Worm (Caenorhabditis elegans): ENCODE measurements around the gene hda-5.

Gene hda-5

ce11 chrII:11751615-11752174, 47.1 kb upstream of the hda-5 start:
- TF ChIP-seq fos-1 (tag; optimal IDR thresholded peaks at IDR 0.05) (peak; percentile 15), egl-27 (tag; optimal IDR thresholded peaks at IDR 0.05) (no peak), gmeb-1 (tag; optimal IDR thresholded peaks at IDR 0.05) (no peak), sma-3 (GFP tag; optimal IDR thresholded peaks at IDR 0.05) (no peak), nhr-11 (tag; optimal IDR thresholded peaks at IDR 0.05) (no peak), mdl-1 (tag; optimal IDR thresholded peaks at IDR 0.05) (peak in 1 of 2 experiments; percentile 5), zag-1 (tag; optimal IDR thresholded peaks at IDR 0.05) (peak; percentile 84), nhr-129 (tag; optimal IDR thresholded peaks at IDR 0.05) (peak; percentile 80), lin-13 (GFP tag; optimal IDR thresholded peaks at IDR 0.05) (peak; percentile 19), Y55F3AM.14 (GFP tag; optimal IDR thresholded peaks at IDR 0.05) (peak; percentile 32), unc-55 (GFP tag; optimal IDR thresholded peaks at IDR 0.05) (peak; percentile 82), nhr-12 (tag; optimal IDR thresholded peaks at IDR 0.05) (no peak), nhr-10 (tag; optimal IDR thresholded peaks at IDR 0.05) (no peak), C34F6.9 (tag; optimal IDR thresholded peaks at IDR 0.05) (peak; percentile 69), crh-2 (tag; optimal IDR thresholded peaks at IDR 0.05) (no peak), sem-4 (tag; optimal IDR thresholded peaks at IDR 0.05) (peak; percentile 41), nhr-21 (tag; optimal IDR thresholded peaks at IDR 0.05) (no peak), F13H6.1 (tag; optimal IDR thresholded peaks at IDR 0.05) (no peak), blmp-1 (tag; optimal IDR thresholded peaks at IDR 0.05; ENCODE audit: insufficient read depth) (no peak), lsy-2 (tag; optimal IDR thresholded peaks at IDR 0.05) (peak in 1 of 2 experiments; percentile 60), sma-9 (GFP tag; optimal IDR thresholded peaks at IDR 0.05) (no peak), sma-9 (tag; optimal IDR thresholded peaks at IDR 0.05) (no peak), elt-3 (tag; optimal IDR thresholded peaks at IDR 0.05) (no peak), lin-11 (tag; optimal IDR thresholded peaks at IDR 0.05) (peak; percentile 33)

ce11 chrII:11753186-11753585, 45.7 kb upstream of the hda-5 start:
- TF ChIP-seq mab-5 (tag; optimal IDR thresholded peaks at IDR 0.05) (no peak), snpc-4 (tag; optimal IDR thresholded peaks at IDR 0.05) (peak; percentile 79)

- TF ChIP-seq ama-1 (optimal IDR thresholded peaks at IDR 0.05) (peak; percentile 99), nhr-237 (tag; optimal IDR thresholded peaks at IDR 0.05) (no peak), ZK546.5 (tag; optimal IDR thresholded peaks at IDR 0.05) (no peak), gmeb-1 (tag; optimal IDR thresholded peaks at IDR 0.05) (peak; percentile 15), sma-9 (GFP tag; optimal IDR thresholded peaks at IDR 0.05) (no peak), sma-9 (tag; optimal IDR thresholded peaks at IDR 0.05) (no peak), ztf-11 (tag; optimal IDR thresholded peaks at IDR 0.05) (no peak), aly-2 (tag; optimal IDR thresholded peaks at IDR 0.05) (no peak), unc-39 (tag; optimal IDR thresholded peaks at IDR 0.05) (no peak), skn-1 (tag; optimal IDR thresholded peaks at IDR 0.05) (peak; percentile 56), F13H6.1 (tag; optimal IDR thresholded peaks at IDR 0.05) (peak; percentile 30), elt-3 (tag; optimal IDR thresholded peaks at IDR 0.05) (no peak), C34F6.9 (tag; optimal IDR thresholded peaks at IDR 0.05) (peak; percentile 97), blmp-1 (tag; optimal IDR thresholded peaks at IDR 0.05; ENCODE audit: insufficient read depth) (no peak), ceh-82 (tag; optimal IDR thresholded peaks at IDR 0.05) (no peak), lin-13 (GFP tag; optimal IDR thresholded peaks at IDR 0.05) (peak; percentile 81), mbf-1 (tag; optimal IDR thresholded peaks at IDR 0.05) (no peak), lsy-2 (tag; optimal IDR thresholded peaks at IDR 0.05) (peak in 1 of 2 experiments; percentile 89), ceh-16 (tag; optimal IDR thresholded peaks at IDR 0.05) (no peak), sem-4 (tag; optimal IDR thresholded peaks at IDR 0.05) (peak; percentile 63), unc-62 (GFP tag; optimal IDR thresholded peaks at IDR 0.05) (no peak), elt-1 (tag; optimal IDR thresholded peaks at IDR 0.05) (no peak), mab-5 (tag; optimal IDR thresholded peaks at IDR 0.05) (no peak), R02D3.7 (tag; optimal IDR thresholded peaks at IDR 0.05) (no peak), nhr-129 (tag; optimal IDR thresholded peaks at IDR 0.05) (peak; percentile 57), zag-1 (tag; optimal IDR thresholded peaks at IDR 0.05) (no peak), ztf-1 (GFP tag; conservative IDR thresholded peaks at IDR 0.05) (0 out of 2 replicates have a peak, but pooled peaks have one; percentile 31), peb-1 (tag; optimal IDR thresholded peaks at IDR 0.05) (no peak), mdl-1 (tag; optimal IDR thresholded peaks at IDR 0.05) (no peak), nhr-23 (tag; optimal IDR thresholded peaks at IDR 0.05) (no peak), ztf-4 (tag; optimal IDR thresholded peaks at IDR 0.05) (peak; percentile 98), egl-27 (tag; optimal IDR thresholded peaks at IDR 0.05) (no peak), Y55F3AM.14 (GFP tag; optimal IDR thresholded peaks at IDR 0.05) (no peak), nhr-10 (tag; optimal IDR thresholded peaks at IDR 0.05) (no peak), nhr-6 (tag; optimal IDR thresholded peaks at IDR 0.05) (no peak), fos-1 (tag; optimal IDR thresholded peaks at IDR 0.05) (no peak), sma-3 (GFP tag; optimal IDR thresholded peaks at IDR 0.05) (no peak), crh-2 (tag; optimal IDR thresholded peaks at IDR 0.05) (peak; percentile 90), snpc-4 (tag; optimal IDR thresholded peaks at IDR 0.05) (peak; percentile 50), lin-39 (tag; optimal IDR thresholded peaks at IDR 0.05) (no peak), alr-1 (tag; optimal IDR thresholded peaks at IDR 0.05) (no peak), nhr-25 (tag; optimal IDR thresholded peaks at IDR 0.05) (no peak), nhr-11 (tag; optimal IDR thresholded peaks at IDR 0.05) (no peak), unc-55 (GFP tag; optimal IDR thresholded peaks at IDR 0.05) (peak; percentile 45), nhr-21 (tag; optimal IDR thresholded peaks at IDR 0.05) (no peak)
Measured at ce11 chrII:11756684-11757107, 42.1 kb upstream of the hda-5 start.

All from whole organism, L2 larva.